Fruit fly (Drosophila melanogaster) ovary, adult (tissue): ENCODE data around the gene ND-B18.

ENCODE experiments used
- CG17801 ChIP-seq: fragments of 200-800 bp; optimal IDR thresholded peaks from 2 replicates; lab custom pipeline; 2019; ENCODE audit warnings: missing biosample characterization, mild to moderate bottlenecking, missing genetic modification characterization, moderate library complexity; ENCODE audit not compliant: partially characterized antibody

The ND-B18 gene

dm6 chrX:15063404-15064062 lies at the start of gene ND-B18, which contains the start of gene hiw:
Gene ND-B18, plus strand, starts transcription at chrX:15063733.
Gene hiw, minus strand, starts transcription at chrX:15063429.
- TF ChIP-seq CG17801 (GFP tag; lab: Kevin White, UChicago), result peak; percentile 61

- TF ChIP-seq CG17801 (GFP tag; lab: Kevin White, UChicago), result no peak
Measured at dm6 chrX:15019413-15019812, 44.1 kb upstream of the ND-B18 start.

- TF ChIP-seq CG17801 (GFP tag; lab: Kevin White, UChicago), result no peak
Measured at dm6 chrX:15021021-15021477, 42.5 kb upstream of the ND-B18 start.

dm6 chrX:15022219-15022618 lies 41.3 kb upstream of the ND-B18 start:
- TF ChIP-seq CG17801 (GFP tag; lab: Kevin White, UChicago), result peak; percentile 20

- TF ChIP-seq CG17801 (GFP tag; lab: Kevin White, UChicago), result no peak
Measured at dm6 chrX:15023395-15023794, 40.1 kb upstream of the ND-B18 start.

- peak; percentile 40 for TF ChIP-seq CG17801 (GFP tag; lab: Kevin White, UChicago)
Measured at dm6 chrX:15023826-15024545, 39.5 kb upstream of the ND-B18 start, which contains the start of gene be. Gene be, plus strand, starts transcription at chrX:15024436.

dm6 chrX:15024728-15025127 lies 38.8 kb upstream of the ND-B18 start:
- TF ChIP-seq CG17801 (GFP tag; lab: Kevin White, UChicago), result no peak

- TF ChIP-seq CG17801 (GFP tag; lab: Kevin White, UChicago), result no peak
Measured at dm6 chrX:15025737-15026136, 37.8 kb upstream of the ND-B18 start.

- no peak for TF ChIP-seq CG17801 (GFP tag; lab: Kevin White, UChicago)
Measured at dm6 chrX:15026897-15027296, 36.6 kb upstream of the ND-B18 start.

- TF ChIP-seq CG17801 (GFP tag; lab: Kevin White, UChicago), result no peak
Measured at dm6 chrX:15028152-15028551, 35.4 kb upstream of the ND-B18 start.

dm6 chrX:15029864-15030263 lies 33.7 kb upstream of the ND-B18 start:
- TF ChIP-seq CG17801 (GFP tag; lab: Kevin White, UChicago), result no peak

- peak; percentile 30 for TF ChIP-seq CG17801 (GFP tag; lab: Kevin White, UChicago)
Measured at dm6 chrX:15042499-15042898, 21.0 kb upstream of the ND-B18 start.

- peak; percentile 11 for TF ChIP-seq CG17801 (GFP tag; lab: Kevin White, UChicago)
Measured at dm6 chrX:15043013-15043699, 20.4 kb upstream of the ND-B18 start.

dm6 chrX:15043700-15044225 lies 19.8 kb upstream of the ND-B18 start, which contains the start of gene CG5541:
Gene CG5541, plus strand, starts transcription at chrX:15044123.
- peak; percentile 70 for TF ChIP-seq CG17801 (GFP tag; lab: Kevin White, UChicago)

- TF ChIP-seq CG17801 (GFP tag; lab: Kevin White, UChicago), result no peak
Measured at dm6 chrX:15045608-15046007, 17.9 kb upstream of the ND-B18 start.
